Worm (Caenorhabditis elegans): ENCODE measurements around the gene C35D10.10.

Gene C35D10.10

ce11 chrIII:4905405-4905804 lies 43.8 kb upstream of the C35D10.10 start, which contains the start of gene F26F4.8 (continued):
- peak; percentile 94 for TF ChIP-seq ceh-90 (tag; optimal IDR thresholded peaks at IDR 0.05)
- TF ChIP-seq nhr-237 (tag; optimal IDR thresholded peaks at IDR 0.05) = no peak
- no peak for TF ChIP-seq nhr-77 (tag; optimal IDR thresholded peaks at IDR 0.05)
- peak; percentile 16 for TF ChIP-seq snpc-4 (tag; optimal IDR thresholded peaks at IDR 0.05)
- TF ChIP-seq nhr-85 (tag) = peak; percentile 69
- TF ChIP-seq mep-1 (tag; optimal IDR thresholded peaks at IDR 0.05) = peak; percentile 39
- TF ChIP-seq egl-27 (tag; optimal IDR thresholded peaks at IDR 0.05) = no peak
- TF ChIP-seq unc-62 (GFP tag; optimal IDR thresholded peaks at IDR 0.05) = no peak
- no peak for TF ChIP-seq jun-1 (tag; optimal IDR thresholded peaks at IDR 0.05)
- TF ChIP-seq aly-2 (tag; optimal IDR thresholded peaks at IDR 0.05) = no peak
- no peak for TF ChIP-seq pqm-1 (tag; optimal IDR thresholded peaks at IDR 0.05)
- peak; percentile 57 for TF ChIP-seq fkh-8 (tag; optimal IDR thresholded peaks at IDR 0.05)
- TF ChIP-seq snu-23 (GFP tag; optimal IDR thresholded peaks at IDR 0.05) = peak; percentile 26
- TF ChIP-seq ztf-11 (tag; optimal IDR thresholded peaks at IDR 0.05) = peak in 1 of 2 experiments; percentile 68
- TF ChIP-seq pax-3 (tag; optimal IDR thresholded peaks at IDR 0.05) = peak; percentile 69
- TF ChIP-seq Y116A8C.19 (tag; optimal IDR thresholded peaks at IDR 0.05; ENCODE audit: borderline replicate concordance) = peak; percentile 5
- no peak for TF ChIP-seq nhr-11 (tag; optimal IDR thresholded peaks at IDR 0.05)
- TF ChIP-seq C34B4.2 (tag; optimal IDR thresholded peaks at IDR 0.05) = no peak
- TF ChIP-seq pag-3 (tag; optimal IDR thresholded peaks at IDR 0.05; ENCODE audit: borderline replicate concordance, insufficient read depth) = peak; percentile 73
- peak; percentile 65 for TF ChIP-seq unc-98 (GFP tag; IDR thresholded peaks at IDR 0.05)
- peak; percentile 46 for TF ChIP-seq sox-4 (tag; optimal IDR thresholded peaks at IDR 0.05)
- TF ChIP-seq efl-3 (GFP tag; optimal IDR thresholded peaks at IDR 0.05) = no peak
- peak; percentile 70 for TF ChIP-seq tbx-2 (tag; optimal IDR thresholded peaks at IDR 0.05)
- TF ChIP-seq lir-3 (tag; optimal IDR thresholded peaks at IDR 0.05; ENCODE audit: poor library complexity) = peak; percentile 82
- TF ChIP-seq nhr-19 (GFP tag; conservative IDR thresholded peaks at IDR 0.05) = no peak

ce11 chrIII:4903784-4904183 lies 42.2 kb upstream of the C35D10.10 start, which contains the start of gene kbp-2:
kbp-2 (minus strand) TSS chrIII:4903884.
- no peak for TF ChIP-seq C16A3.4 (tag; optimal IDR thresholded peaks at IDR 0.05)
- TF ChIP-seq isw-1 (GFP tag; IDR thresholded peaks at IDR 0.05) = no peak
- TF ChIP-seq ama-1 (optimal IDR thresholded peaks at IDR 0.05) = no peak
- no peak for TF ChIP-seq blmp-1 (tag; optimal IDR thresholded peaks at IDR 0.05)
- no peak for TF ChIP-seq nhr-47 (tag; optimal IDR thresholded peaks at IDR 0.05)
- no peak for TF ChIP-seq nhr-28 (tag; optimal IDR thresholded peaks at IDR 0.05)

- TF ChIP-seq swsn-7 (tag; optimal IDR thresholded peaks at IDR 0.05) (no peak), efl-1 (optimal IDR thresholded peaks at IDR 0.05) (no peak), efl-1 (GFP tag; optimal IDR thresholded peaks at IDR 0.05 in 1 of 2) (peak in 1 of 2 experiments; percentile 20)
These were observed 38.7 kb upstream of the C35D10.10 start, which contains the start of gene tag-340 for ce11 chrIII:4900260-4900659. tag-340 (plus strand) TSS chrIII:4900508.

ce11 chrIII:4899728-4900127 lies 38.1 kb upstream of the C35D10.10 start:
- peak; percentile 99 for TF ChIP-seq nhr-90 (tag; optimal IDR thresholded peaks at IDR 0.05; ENCODE audit: poor library complexity)
- TF ChIP-seq vab-15 (tag; optimal IDR thresholded peaks at IDR 0.05) = peak; percentile 98
- peak; percentile 45 to 99 for TF ChIP-seq mdl-1 (tag; optimal IDR thresholded peaks at IDR 0.05)
- no peak for TF ChIP-seq ama-1 (optimal IDR thresholded peaks at IDR 0.05)
- peak; percentile 97 for TF ChIP-seq fos-1 (tag; optimal IDR thresholded peaks at IDR 0.05)
- TF ChIP-seq unc-130 (tag; optimal IDR thresholded peaks at IDR 0.05) = peak; percentile 97
- TF ChIP-seq zip-4 (GFP tag; optimal IDR thresholded peaks at IDR 0.05) = peak; percentile 96
- TF ChIP-seq skn-1 (tag; optimal IDR thresholded peaks at IDR 0.05) = peak; percentile 95
- TF ChIP-seq F16B12.6 (tag; optimal IDR thresholded peaks at IDR 0.05) = peak; percentile 68
- peak; percentile 96 for TF ChIP-seq mep-1 (tag; optimal IDR thresholded peaks at IDR 0.05)
- peak; percentile 99 for TF ChIP-seq nhr-77 (tag; optimal IDR thresholded peaks at IDR 0.05)
- peak; percentile 97 for TF ChIP-seq C04F5.9 (tag; optimal IDR thresholded peaks at IDR 0.05)
- TF ChIP-seq nhr-12 (tag; optimal IDR thresholded peaks at IDR 0.05) = peak; percentile 43
- TF ChIP-seq rnt-1 (tag; optimal IDR thresholded peaks at IDR 0.05) = peak; percentile 98
- TF ChIP-seq egl-27 (tag; optimal IDR thresholded peaks at IDR 0.05) = peak; percentile 83 to 96
- TF ChIP-seq tlp-1 (tag; optimal IDR thresholded peaks at IDR 0.05) = no peak
- peak; percentile 100 for TF ChIP-seq swsn-7 (tag; optimal IDR thresholded peaks at IDR 0.05)
- TF ChIP-seq efl-1 (optimal IDR thresholded peaks at IDR 0.05) = peak; percentile 96 to 97
- peak; percentile 85 to 99 for TF ChIP-seq efl-1 (GFP tag; optimal IDR thresholded peaks at IDR 0.05 in 1 of 2)
- TF ChIP-seq C16A3.4 (tag; optimal IDR thresholded peaks at IDR 0.05) = peak; percentile 99
- peak; percentile 100 for TF ChIP-seq nhr-71 (tag; optimal IDR thresholded peaks at IDR 0.05)
- no peak for TF ChIP-seq alr-1 (tag; optimal IDR thresholded peaks at IDR 0.05; ENCODE audit: borderline replicate concordance)
- TF ChIP-seq unc-30 (tag; optimal IDR thresholded peaks at IDR 0.05) = no peak

Data from whole organism, L1 larva.